Worm (Caenorhabditis elegans) whole organism, young adult: ENCODE measurements around the gene C07D10.5.

ENCODE experiments used
- ZK185.1 ChIP-seq: sonication (generic microtip); optimal IDR thresholded peaks from 2 replicates; lab custom pipeline; 2016; ENCODE audit warnings: mild to moderate bottlenecking, missing genetic modification characterization, missing compliant biosample characterization; ENCODE audit not compliant: poor library complexity, severe bottlenecking
- cebp-1 ChIP-seq, 2 experiments: fragments of 200-800 bp in 1 of 2; sonication (Bioruptor generic) in 1 of 2; sonication (generic microtip) in 1 of 2; IDR thresholded peaks in 1 of 2; optimal IDR thresholded peaks in 1 of 2; 2 replicates each; pipeline versions ENCODE4 v1.3.6 to Lab custom; 2017 to 2022; ENCODE audit warnings: missing compliant biosample characterization in 2 of 2, missing genetic modification characterization in 2 of 2, mild to moderate bottlenecking in 1 of 2, missing genetic modification reagents in 1 of 2, moderate library complexity in 1 of 2
- dpl-1 ChIP-seq: fragments of 150-350 bp; optimal IDR thresholded peaks from 2 replicates; lab custom pipeline; 2014; ENCODE audit warnings: missing biosample characterization, missing genetic modification reagents, missing genetic modification characterization
- egrh-3 ChIP-seq: fragments of 200-800 bp; sonication (Bioruptor generic); IDR thresholded peaks from 2 replicates; pipeline ENCODE4 v1.3.6; 2022; ENCODE audit warnings: missing genetic modification reagents, missing genetic modification characterization, missing compliant biosample characterization
- somi-1 ChIP-seq: fragments of 200-800 bp; sonication (Bioruptor generic); optimal IDR thresholded peaks from 2 replicates; lab custom pipeline; 2018; ENCODE audit warnings: mild to moderate bottlenecking, missing genetic modification characterization, missing compliant biosample characterization

DNA sequence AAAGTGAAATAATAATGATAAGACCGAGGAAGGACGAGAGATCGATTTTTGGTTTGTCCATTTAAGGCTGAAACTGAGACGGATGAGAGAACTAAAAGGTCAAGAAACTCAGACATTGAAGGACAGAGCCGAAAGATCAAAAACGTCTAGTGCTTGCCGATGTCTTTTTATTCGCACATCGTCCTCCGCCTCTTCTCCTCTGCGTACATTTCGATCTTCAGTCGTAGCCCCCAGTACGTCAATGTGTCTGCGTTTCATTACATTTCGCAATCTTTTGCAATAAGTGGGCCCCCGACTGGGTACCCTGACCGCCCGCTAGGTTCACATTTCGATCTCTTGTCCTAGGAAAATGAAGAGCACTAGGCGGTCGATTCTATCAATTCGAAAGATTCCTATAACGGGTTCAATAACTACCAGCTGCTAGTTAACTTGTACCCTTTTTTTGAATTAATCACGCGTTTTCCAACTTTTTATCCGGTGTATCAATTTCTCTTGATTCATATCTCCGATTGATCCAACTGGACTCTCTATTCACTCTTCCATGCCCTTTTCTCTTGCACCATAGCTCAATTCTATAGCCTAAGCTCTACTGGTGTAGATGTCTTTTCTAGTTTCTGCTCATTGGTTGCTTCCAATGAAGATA, 10.8 kb downstream of the C07D10.5 start:
- peak; percentile 21 for TF ChIP-seq ZK185.1 (tag; lab: Kevin White, UChicago)
- TF ChIP-seq somi-1 (GFP tag; lab: Kevin White, UChicago) = no peak
- no peak for TF ChIP-seq dpl-1 (GFP tag; lab: Kevin White, UChicago)
- TF ChIP-seq egrh-3 = no peak
- peak; percentile 97 for TF ChIP-seq cebp-1 (GFP tag; IDR thresholded peaks at IDR 0.05; lab: Robert Waterston, UW)
- peak; percentile 99 for TF ChIP-seq cebp-1 (tag; optimal IDR thresholded peaks at IDR 0.05; lab: Kevin White, UChicago)
